Worm (Caenorhabditis elegans): ENCODE data around the gene C06C3.10.

- TF ChIP-seq tab-1 (GFP tag; IDR thresholded peaks at IDR 0.05) (no peak), ref-1 (GFP tag; conservative IDR thresholded peaks at IDR 0.05) (no peak), ztf-29 (GFP tag; IDR thresholded peaks at IDR 0.05) (no peak), ztf-23 (GFP tag; IDR thresholded peaks at IDR 0.05) (no peak), cog-1 (tag; optimal IDR thresholded peaks at IDR 0.05) (no peak), klf-2 (GFP tag; conservative IDR thresholded peaks at IDR 0.05) (no peak), T22C8.4 (GFP tag; IDR thresholded peaks at IDR 0.05) (no peak)
These were observed 35.1 kb upstream of the C06C3.10 start, which contains the start of gene arrd-3 for ce11 chrII:9412086-9412608.
